Fruit fly (Drosophila melanogaster) whole organism: Measurements from ENCODE around the gene elB.

Experiments
- Dll ChIP-seq: fragments of >200 bp; optimal IDR thresholded peaks from 2 replicates; lab custom pipeline; 2017
- psq ChIP-seq: fragments of >200 bp; optimal IDR thresholded peaks from 2 replicates; lab custom pipeline; 2017
- usp ChIP-seq: fragments of >200 bp; optimal IDR thresholded peaks from 2 replicates; lab custom pipeline; 2017; ENCODE audit warnings: missing biosample characterization, missing genetic modification characterization, mixed read lengths

DNA sequence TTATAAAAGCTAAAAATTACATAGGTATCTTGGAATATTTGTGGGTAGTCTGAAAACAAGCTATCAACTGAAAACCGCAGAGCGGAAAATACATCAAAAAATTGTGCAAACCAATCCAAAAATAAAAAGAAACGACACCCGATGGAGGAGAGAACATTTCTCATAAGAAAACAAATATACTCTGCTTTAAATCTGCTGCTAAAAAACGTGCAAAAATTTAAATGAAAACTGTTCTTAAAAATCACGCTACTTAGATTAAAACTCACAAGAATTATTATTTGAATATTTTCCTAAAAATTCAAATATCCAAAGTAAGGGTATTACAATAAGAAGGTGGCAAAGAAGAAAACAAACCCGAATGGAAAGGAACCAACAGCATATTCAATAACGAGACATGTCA is 48.1 kb upstream of the elB start:
- TF ChIP-seq psq (lab: Kevin White, UChicago) (no peak), usp (no peak), Dll (lab: Kevin White, UChicago) (no peak)
